Fruit fly (Drosophila melanogaster): Measurements from ENCODE around the gene hwt.

dm6 chrX:12582661-12582983 lies 14.4 kb upstream of the hwt start:
- TF ChIP-seq CG34376 (GFP tag; optimal IDR thresholded peaks at IDR 0.05) (no peak), ato (GFP tag; IDR thresholded peaks at IDR 0.05; ENCODE audit: partially characterized antibody) (no peak), BEAF-32 (GFP tag; optimal IDR thresholded peaks at IDR 0.05) (no peak), CG6813 (GFP tag; optimal IDR thresholded peaks at IDR 0.05) (no peak), odd (GFP tag; optimal IDR thresholded peaks at IDR 0.05) (no peak), CG16813 (GFP tag; IDR thresholded peaks at IDR 0.05; ENCODE audit: partially characterized antibody) (no peak), CG13775 (GFP tag; optimal IDR thresholded peaks at IDR 0.05) (no peak)
